Worm (Caenorhabditis elegans): ENCODE measurements around the gene col-111.
A peak's percentile ranks its signal among the peaks of the same experiment; 100 is the strongest.

ce11 chrIV:4688221-4688620, 30.4 kb upstream of the col-111 start, which contains the start of gene bus-4:
- TF ChIP-seq unc-62 (GFP tag; optimal IDR thresholded peaks at IDR 0.05): no peak
- no peak for TF ChIP-seq ham-2 (GFP tag; optimal IDR thresholded peaks at IDR 0.05)
- no peak for TF ChIP-seq nhr-2 (tag; optimal IDR thresholded peaks at IDR 0.05)
- no peak for TF ChIP-seq pha-4 (tag; optimal IDR thresholded peaks at IDR 0.05)
- no peak for TF ChIP-seq elt-3 (tag; optimal IDR thresholded peaks at IDR 0.05)
- no peak for TF ChIP-seq ces-1 (GFP tag; optimal IDR thresholded peaks at IDR 0.05)
- TF ChIP-seq sem-2 (GFP tag; optimal IDR thresholded peaks at IDR 0.05): no peak
- TF ChIP-seq drap-1 (GFP tag; optimal IDR thresholded peaks at IDR 0.05): no peak
- TF ChIP-seq mab-5 (tag; optimal IDR thresholded peaks at IDR 0.05): no peak
- TF ChIP-seq nhr-76 (tag; optimal IDR thresholded peaks at IDR 0.05): no peak
- TF ChIP-seq blmp-1 (tag; optimal IDR thresholded peaks at IDR 0.05): peak; percentile 11
- no peak for TF ChIP-seq nhr-237 (tag; optimal IDR thresholded peaks at IDR 0.05)
- no peak for TF ChIP-seq unc-39 (tag; optimal IDR thresholded peaks at IDR 0.05)
